Worm (Caenorhabditis elegans): ENCODE data around the gene M199.2.

DNA sequence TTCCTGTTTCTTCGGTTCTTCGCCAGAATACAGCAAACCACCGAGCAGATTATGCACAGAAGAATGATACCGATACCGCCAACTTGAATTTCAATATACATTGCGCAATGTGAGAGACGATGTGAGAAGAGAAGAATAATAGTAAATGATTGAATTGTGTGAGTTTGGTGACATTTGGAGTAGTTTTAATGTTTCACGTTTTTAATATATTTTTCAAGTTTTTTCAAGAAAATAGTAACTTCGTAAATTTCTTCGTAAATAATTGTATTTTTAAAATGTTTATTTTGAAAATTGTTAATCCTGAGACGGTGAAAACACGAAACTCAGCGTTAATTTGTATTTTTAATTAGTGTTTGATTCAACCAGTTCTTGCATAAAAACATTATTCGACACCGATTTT is 4.5 kb downstream of the M199.2 start, which contains the start of gene M199.134:
- no peak for TF ChIP-seq nhr-237 (tag; optimal IDR thresholded peaks at IDR 0.05)
- TF ChIP-seq mxl-2 (GFP tag; conservative IDR thresholded peaks at IDR 0.05) = no peak
